Fruit fly (Drosophila melanogaster): ENCODE results near the gene cindr.

The cindr gene

dm6 chr3R:30865365-30865770 lies 57.0 kb downstream of the cindr start:
- no peak for TF ChIP-seq tj (GFP tag; optimal IDR thresholded peaks at IDR 0.05)
- TF ChIP-seq cic (GFP tag; optimal IDR thresholded peaks at IDR 0.05), result no peak
- no peak for TF ChIP-seq CG7045 (GFP tag; optimal IDR thresholded peaks at IDR 0.05)
- no peak for TF ChIP-seq pad (GFP tag; optimal IDR thresholded peaks at IDR 0.05)
- TF ChIP-seq ovo (GFP tag; optimal IDR thresholded peaks at IDR 0.05), result no peak
- no peak for TF ChIP-seq Crg-1 (GFP tag; optimal IDR thresholded peaks at IDR 0.05)
- no peak for TF ChIP-seq kay (GFP tag; ENCODE audit: borderline replicate concordance)
- TF ChIP-seq CG5204 (GFP tag; optimal IDR thresholded peaks at IDR 0.05), result no peak
- TF ChIP-seq toe (GFP tag; optimal IDR thresholded peaks at IDR 0.05), result no peak
- TF ChIP-seq bab1 (GFP tag; optimal IDR thresholded peaks at IDR 0.05), result no peak
- no peak for TF ChIP-seq CG1620 (GFP tag; optimal IDR thresholded peaks at IDR 0.05)
- TF ChIP-seq CG14711 (tag; optimal IDR thresholded peaks at IDR 0.05), result no peak
- no peak for TF ChIP-seq Clk (GFP tag; optimal IDR thresholded peaks at IDR 0.05)
- no peak for TF ChIP-seq Hr96 (GFP tag; optimal IDR thresholded peaks at IDR 0.05)
- no peak for TF ChIP-seq CG33017 (tag; optimal IDR thresholded peaks at IDR 0.05)
- no peak for TF ChIP-seq CG12768 (GFP tag; optimal IDR thresholded peaks at IDR 0.05)

dm6 chr3R:30865883-30866282 lies 57.5 kb downstream of the cindr start:
- TF ChIP-seq cic (GFP tag; optimal IDR thresholded peaks at IDR 0.05), result no peak
- no peak for TF ChIP-seq CG14711 (tag; optimal IDR thresholded peaks at IDR 0.05)
- no peak for TF ChIP-seq Clk (GFP tag; optimal IDR thresholded peaks at IDR 0.05)
- no peak for TF ChIP-seq kay (GFP tag; ENCODE audit: borderline replicate concordance)
- TF ChIP-seq CG11617 (GFP tag; optimal IDR thresholded peaks at IDR 0.05), result no peak
- TF ChIP-seq CG1620 (GFP tag; optimal IDR thresholded peaks at IDR 0.05), result no peak
- TF ChIP-seq CG12768 (GFP tag; optimal IDR thresholded peaks at IDR 0.05), result no peak
- no peak for TF ChIP-seq toe (GFP tag; optimal IDR thresholded peaks at IDR 0.05)
- TF ChIP-seq CG7101 (tag; optimal IDR thresholded peaks at IDR 0.05), result no peak

- TF ChIP-seq bab1 (GFP tag; optimal IDR thresholded peaks at IDR 0.05) (no peak), CG11617 (GFP tag; optimal IDR thresholded peaks at IDR 0.05) (no peak)
Observed at dm6 chr3R:30867232-30867631, 58.8 kb downstream of the cindr start, which contains the start of gene Cpr100A. TSS of gene Cpr100A (plus strand) at chr3R:30867521.

- TF ChIP-seq tj (GFP tag; optimal IDR thresholded peaks at IDR 0.05) (no peak), kay (GFP tag; ENCODE audit: borderline replicate concordance) (no peak), toe (GFP tag; optimal IDR thresholded peaks at IDR 0.05) (no peak), CG14711 (tag; optimal IDR thresholded peaks at IDR 0.05) (no peak), Crg-1 (GFP tag; optimal IDR thresholded peaks at IDR 0.05) (no peak), Clk (GFP tag; optimal IDR thresholded peaks at IDR 0.05) (no peak), Mnt (GFP tag; optimal IDR thresholded peaks at IDR 0.05) (no peak), CG5204 (GFP tag; optimal IDR thresholded peaks at IDR 0.05) (no peak), CG33017 (tag; optimal IDR thresholded peaks at IDR 0.05) (no peak), pad (GFP tag; optimal IDR thresholded peaks at IDR 0.05) (no peak), CG11617 (GFP tag; optimal IDR thresholded peaks at IDR 0.05) (no peak), CG1620 (GFP tag; optimal IDR thresholded peaks at IDR 0.05) (no peak), cic (GFP tag; optimal IDR thresholded peaks at IDR 0.05) (no peak), bab1 (GFP tag; optimal IDR thresholded peaks at IDR 0.05) (no peak), cnc (optimal IDR thresholded peaks at IDR 0.05) (no peak), Hr96 (GFP tag; optimal IDR thresholded peaks at IDR 0.05) (no peak)
Observed at dm6 chr3R:30870317-30870878, 62.0 kb downstream of the cindr start.

dm6 chr3R:30872301-30873044 lies 64.1 kb downstream of the cindr start, which contains the start of gene CG15545:
TSS of gene CG15545 (minus strand) at chr3R:30872351.
- TF ChIP-seq kay (GFP tag; ENCODE audit: borderline replicate concordance) (no peak), cic (GFP tag; optimal IDR thresholded peaks at IDR 0.05) (no peak), bab1 (GFP tag; optimal IDR thresholded peaks at IDR 0.05) (no peak), Crg-1 (GFP tag; optimal IDR thresholded peaks at IDR 0.05) (no peak), ovo (GFP tag; optimal IDR thresholded peaks at IDR 0.05) (no peak), CG7045 (GFP tag; optimal IDR thresholded peaks at IDR 0.05) (no peak), CG12768 (GFP tag; optimal IDR thresholded peaks at IDR 0.05) (no peak), cnc (optimal IDR thresholded peaks at IDR 0.05) (no peak), CG33017 (tag; optimal IDR thresholded peaks at IDR 0.05) (no peak), Hr96 (GFP tag; optimal IDR thresholded peaks at IDR 0.05) (no peak), CG14711 (tag; optimal IDR thresholded peaks at IDR 0.05) (no peak), Clk (GFP tag; optimal IDR thresholded peaks at IDR 0.05) (no peak), CG1620 (GFP tag; optimal IDR thresholded peaks at IDR 0.05) (no peak), Mnt (GFP tag; optimal IDR thresholded peaks at IDR 0.05) (no peak), pad (GFP tag; optimal IDR thresholded peaks at IDR 0.05) (no peak), CG7101 (tag; optimal IDR thresholded peaks at IDR 0.05) (no peak), tj (GFP tag; optimal IDR thresholded peaks at IDR 0.05) (no peak), toe (GFP tag; optimal IDR thresholded peaks at IDR 0.05) (no peak)

dm6 chr3R:30874679-30875078 lies 66.3 kb downstream of the cindr start:
- TF ChIP-seq Mnt (GFP tag; optimal IDR thresholded peaks at IDR 0.05), result no peak
- no peak for TF ChIP-seq toe (GFP tag; optimal IDR thresholded peaks at IDR 0.05)
- TF ChIP-seq Crg-1 (GFP tag; optimal IDR thresholded peaks at IDR 0.05), result no peak
- no peak for TF ChIP-seq pad (GFP tag; optimal IDR thresholded peaks at IDR 0.05)
- no peak for TF ChIP-seq CG12768 (GFP tag; optimal IDR thresholded peaks at IDR 0.05)
- TF ChIP-seq cnc (optimal IDR thresholded peaks at IDR 0.05), result no peak
- no peak for TF ChIP-seq CG5204 (GFP tag; optimal IDR thresholded peaks at IDR 0.05)
- no peak for TF ChIP-seq CG33017 (tag; optimal IDR thresholded peaks at IDR 0.05)
- no peak for TF ChIP-seq CG7045 (GFP tag; optimal IDR thresholded peaks at IDR 0.05)
- TF ChIP-seq CG7101 (tag; optimal IDR thresholded peaks at IDR 0.05), result no peak
- no peak for TF ChIP-seq Hr96 (GFP tag; optimal IDR thresholded peaks at IDR 0.05)
- TF ChIP-seq Clk (GFP tag; optimal IDR thresholded peaks at IDR 0.05), result no peak
- no peak for TF ChIP-seq CG1620 (GFP tag; optimal IDR thresholded peaks at IDR 0.05)
- no peak for TF ChIP-seq bab1 (GFP tag; optimal IDR thresholded peaks at IDR 0.05)
- no peak for TF ChIP-seq tj (GFP tag; optimal IDR thresholded peaks at IDR 0.05)
- TF ChIP-seq CG14711 (tag; optimal IDR thresholded peaks at IDR 0.05), result no peak
- TF ChIP-seq ovo (GFP tag; optimal IDR thresholded peaks at IDR 0.05), result no peak
- TF ChIP-seq kay (GFP tag; ENCODE audit: borderline replicate concordance), result no peak
- no peak for TF ChIP-seq CG11617 (GFP tag; optimal IDR thresholded peaks at IDR 0.05)
- no peak for TF ChIP-seq cic (GFP tag; optimal IDR thresholded peaks at IDR 0.05)

Data from whole organism, adult.